Fruit fly (Drosophila melanogaster) whole organism, wandering third instar larva: ENCODE measurements around the gene ash1.
A peak's percentile ranks its signal among the peaks of the same experiment; 100 is the strongest.

ENCODE experiments used
- Abd-B ChIP-seq: fragments of >200 bp; optimal IDR thresholded peaks from 2 replicates; lab custom pipeline; 2017; ENCODE audit warnings: missing biosample characterization, missing genetic modification characterization
- CG32264 ChIP-seq: fragments of 200-800 bp; sonication (Bioruptor generic); optimal IDR thresholded peaks from 2 replicates; lab custom pipeline; 2016; ENCODE audit warnings: missing biosample characterization, missing genetic modification characterization
- CG9705 ChIP-seq: fragments of 200-800 bp; sonication (Bioruptor generic); optimal IDR thresholded peaks from 2 replicates; lab custom pipeline; 2018; ENCODE audit warnings: missing biosample characterization, mild to moderate bottlenecking, missing genetic modification characterization
- Dfd ChIP-seq: fragments of >200 bp; optimal IDR thresholded peaks from 2 replicates; lab custom pipeline; 2017; ENCODE audit warnings: missing biosample characterization, missing genetic modification characterization
- Dif ChIP-seq: fragments of 200-275, 200-300 bp; sonication (Bioruptor generic); optimal IDR thresholded peaks from 2 replicates; lab custom pipeline; 2018; ENCODE audit warnings: missing biosample characterization, missing genetic modification characterization; ENCODE audit not compliant: partially characterized antibody
- GATAd ChIP-seq: sonication (Bioruptor generic); optimal IDR thresholded peaks from 2 replicates; lab custom pipeline; 2016; ENCODE audit warnings: missing biosample characterization, missing genetic modification characterization
- HLH106 ChIP-seq: fragments of 200-800 bp; optimal IDR thresholded peaks from 3 replicates; lab custom pipeline; 2019; ENCODE audit warnings: missing biosample characterization, mild to moderate bottlenecking, missing genetic modification characterization, moderate library complexity
- Hnf4 ChIP-seq: fragments of 200-800 bp; sonication (Bioruptor generic); optimal IDR thresholded peaks from 2 replicates; lab custom pipeline; 2016; ENCODE audit warnings: missing biosample characterization, mild to moderate bottlenecking, missing genetic modification characterization
- Hr78 ChIP-seq: fragments of >200 bp; optimal IDR thresholded peaks from 2 replicates; lab custom pipeline; 2017; ENCODE audit warnings: missing biosample characterization, missing genetic modification characterization
- Hr83 ChIP-seq: fragments of 200-300 bp; sonication (Bioruptor generic); optimal IDR thresholded peaks from 2 replicates; lab custom pipeline; 2016; ENCODE audit warnings: missing biosample characterization, mild to moderate bottlenecking, missing genetic modification characterization, moderate library complexity; ENCODE audit not compliant: poor library complexity, severe bottlenecking
- Jra ChIP-seq: sonication (Bioruptor generic); optimal IDR thresholded peaks from 2 replicates; lab custom pipeline; 2016; ENCODE audit warnings: missing biosample characterization, missing genetic modification characterization
- Mio ChIP-seq: sonication (Bioruptor generic); optimal IDR thresholded peaks from 2 replicates; lab custom pipeline; 2016; ENCODE audit warnings: missing biosample characterization, missing genetic modification characterization
- Myc ChIP-seq: fragments of >200 bp; optimal IDR thresholded peaks from 2 replicates; lab custom pipeline; 2017
- N ChIP-seq: fragments of >200 bp; optimal IDR thresholded peaks from 2 replicates; lab custom pipeline; 2018; ENCODE audit warnings: missing biosample characterization, missing external identifiers, missing genetic modification characterization
- OdsH ChIP-seq: fragments of 200-800 bp; sonication (Bioruptor generic); optimal IDR thresholded peaks from 2 replicates; lab custom pipeline; 2016; ENCODE audit warnings: missing biosample characterization, mild to moderate bottlenecking, missing genetic modification characterization
- Rel ChIP-seq, 2 experiments: fragments of 200-800 bp; sonication (Bioruptor generic) in 1 of 2; optimal IDR thresholded peaks; 2 replicates in 1 of 2; 3 replicates in 1 of 2; lab custom pipeline; 2016 to 2019; ENCODE audit warnings: mild to moderate bottlenecking in 2 of 2, missing biosample characterization in 2 of 2, missing genetic modification characterization in 2 of 2, moderate library complexity in 1 of 2
- Sp1 ChIP-seq: fragments of 200-800 bp; sonication (Bioruptor generic); optimal IDR thresholded peaks from 3 replicates; lab custom pipeline; 2019; ENCODE audit warnings: missing biosample characterization, mild to moderate bottlenecking, missing genetic modification characterization, moderate library complexity
- Vsx2 ChIP-seq: fragments of 200-300, 225-300 bp; sonication (Bioruptor generic); optimal IDR thresholded peaks from 2 replicates; lab custom pipeline; 2018; ENCODE audit warnings: missing biosample characterization, missing genetic modification characterization; ENCODE audit not compliant: partially characterized antibody
- br ChIP-seq: fragments of 200-800 bp; sonication (Bioruptor generic); optimal IDR thresholded peaks from 2 replicates; lab custom pipeline; 2016; ENCODE audit warnings: missing biosample characterization, missing genetic modification characterization
- brk ChIP-seq: fragments of 200-800 bp; sonication (Bioruptor generic); optimal IDR thresholded peaks from 2 replicates; lab custom pipeline; 2016; ENCODE audit warnings: missing biosample characterization, mild to moderate bottlenecking, missing genetic modification characterization
- dl ChIP-seq, 2 experiments: fragments of 175-275, 200-275 bp in 1 of 2; fragments of 200-275 bp in 1 of 2; sonication (Bioruptor generic); optimal IDR thresholded peaks; lab custom pipeline; 2018; ENCODE audit warnings: mild to moderate bottlenecking in 2 of 2, missing biosample characterization in 2 of 2, missing genetic modification characterization in 2 of 2, moderate library complexity in 2 of 2; ENCODE audit not compliant: partially characterized antibody in 2 of 2, insufficient read depth in 1 of 2
- dmrt93B ChIP-seq: fragments of 200-800 bp; sonication (Bioruptor generic); optimal IDR thresholded peaks from 2 replicates; lab custom pipeline; 2018; ENCODE audit warnings: missing biosample characterization, mild to moderate bottlenecking, missing genetic modification characterization
- dsf ChIP-seq: sonication (Bioruptor generic); optimal IDR thresholded peaks from 2 replicates; lab custom pipeline; 2016; ENCODE audit warnings: missing biosample characterization, missing genetic modification characterization, borderline replicate concordance
- ey ChIP-seq: fragments of 200-800 bp; sonication (Bioruptor generic); optimal IDR thresholded peaks from 2 replicates; lab custom pipeline; 2016; ENCODE audit warnings: missing biosample characterization, missing genetic modification characterization
- fru ChIP-seq: fragments of 200-800 bp; sonication (Bioruptor generic); optimal IDR thresholded peaks from 3 replicates; lab custom pipeline; 2016; ENCODE audit warnings: missing biosample characterization, mild to moderate bottlenecking, missing genetic modification characterization
- jim ChIP-seq: fragments of 175-275, 200-325 bp; sonication (Bioruptor generic); optimal IDR thresholded peaks from 2 replicates; lab custom pipeline; 2016; ENCODE audit warnings: missing biosample characterization, mild to moderate bottlenecking, missing genetic modification characterization
- lola ChIP-seq: fragments of >200 bp; optimal IDR thresholded peaks from 2 replicates; lab custom pipeline; 2017; ENCODE audit warnings: missing biosample characterization, missing genetic modification characterization
- psq ChIP-seq: fragments of 200-800 bp; sonication (Bioruptor generic); optimal IDR thresholded peaks from 3 replicates; lab custom pipeline; 2017; ENCODE audit warnings: missing biosample characterization, mild to moderate bottlenecking, missing genetic modification characterization, moderate library complexity
- rgr ChIP-seq: fragments of 200-800 bp; sonication (Bioruptor generic); optimal IDR thresholded peaks from 3 replicates; lab custom pipeline; 2016; ENCODE audit warnings: missing biosample characterization, mild to moderate bottlenecking, missing genetic modification characterization
- sage ChIP-seq: fragments of 200-800 bp; sonication (Bioruptor generic); optimal IDR thresholded peaks from 2 replicates; lab custom pipeline; 2016; ENCODE audit warnings: missing biosample characterization, mild to moderate bottlenecking, missing genetic modification characterization
- sv ChIP-seq: fragments of 200-800 bp; sonication (Bioruptor generic); optimal IDR thresholded peaks from 3 replicates; lab custom pipeline; 2016; ENCODE audit warnings: missing biosample characterization, missing genetic modification characterization
- tai ChIP-seq: sonication (Bioruptor generic); optimal IDR thresholded peaks from 2 replicates; lab custom pipeline; 2016; ENCODE audit warnings: missing biosample characterization, missing genetic modification characterization
- usp ChIP-seq: fragments of >200 bp; optimal IDR thresholded peaks from 2 replicates; lab custom pipeline; 2017; ENCODE audit warnings: missing biosample characterization, missing genetic modification characterization
- woc ChIP-seq: sonication (Bioruptor generic); optimal IDR thresholded peaks from 2 replicates; lab custom pipeline; 2016; ENCODE audit warnings: missing biosample characterization, mild to moderate bottlenecking, missing genetic modification characterization

Gene ash1

dm6 chr3L:19569407-19569806 lies 29.1 kb downstream of the ash1 start:
- no peak for TF ChIP-seq Hr78 (GFP tag; lab: Kevin White, UChicago)
- no peak for TF ChIP-seq GATAd (GFP tag; lab: Kevin White, UChicago)
- no peak for TF ChIP-seq rgr
- no peak for TF ChIP-seq dl (GFP tag; optimal IDR thresholded peaks at IDR 0.05; lab: Kevin White, UChicago; ENCODE audit: insufficient read depth in 1 of 2, partially characterized antibody in 2 of 2)
- no peak for TF ChIP-seq jim (GFP tag; lab: Kevin White, UChicago)
- no peak for TF ChIP-seq dsf (GFP tag; lab: Kevin White, UChicago)

dm6 chr3L:19568999-19569398 lies 29.6 kb downstream of the ash1 start:
- no peak for TF ChIP-seq Dfd (GFP tag; lab: Kevin White, UChicago)
- TF ChIP-seq jim (GFP tag; lab: Kevin White, UChicago) = no peak
- no peak for TF ChIP-seq Sp1 (GFP tag; lab: Kevin White, UChicago)
- TF ChIP-seq Abd-B (GFP tag; lab: Kevin White, UChicago) = no peak
- TF ChIP-seq Myc (lab: Kevin White, UChicago) = peak; percentile 42

- TF ChIP-seq ey (GFP tag; lab: Kevin White, UChicago) (no peak), HLH106 (no peak), Mio (GFP tag; lab: Kevin White, UChicago) (no peak), OdsH (no peak), Dfd (GFP tag; lab: Kevin White, UChicago) (no peak), fru (no peak)
These were observed 32.4 kb downstream of the ash1 start for dm6 chr3L:19566127-19566526.

dm6 chr3L:19564905-19565700 lies 33.5 kb downstream of the ash1 start:
- TF ChIP-seq woc (GFP tag; lab: Kevin White, UChicago) (no peak), lola (no peak), dmrt93B (GFP tag; lab: Kevin White, UChicago) (no peak), dsf (GFP tag; lab: Kevin White, UChicago) (no peak), Dfd (GFP tag; lab: Kevin White, UChicago) (no peak), br (GFP tag; lab: Kevin White, UChicago) (no peak), Hr83 (no peak), psq (GFP tag; lab: Kevin White, UChicago) (no peak), Hr78 (GFP tag; lab: Kevin White, UChicago) (no peak), sv (GFP tag; lab: Kevin White, UChicago) (no peak), usp (GFP tag; lab: Kevin White, UChicago) (no peak), rgr (no peak), Hnf4 (GFP tag; lab: Kevin White, UChicago) (no peak), dl (GFP tag; optimal IDR thresholded peaks at IDR 0.05; lab: Kevin White, UChicago; ENCODE audit: insufficient read depth in 1 of 2, partially characterized antibody in 2 of 2) (no peak)

dm6 chr3L:19563014-19563413 lies 35.5 kb downstream of the ash1 start:
- no peak for TF ChIP-seq CG9705 (GFP tag; lab: Kevin White, UChicago)
- TF ChIP-seq Sp1 (GFP tag; lab: Kevin White, UChicago) = no peak
- TF ChIP-seq rgr = no peak
- TF ChIP-seq N (GFP tag; lab: Kevin White, UChicago) = no peak
- no peak for TF ChIP-seq HLH106
- TF ChIP-seq OdsH = no peak
- TF ChIP-seq Hr78 (GFP tag; lab: Kevin White, UChicago) = no peak
- no peak for TF ChIP-seq sage

- TF ChIP-seq Dif (GFP tag; lab: Kevin White, UChicago) (peak; percentile 76), fru (no peak), Jra (GFP tag; lab: Kevin White, UChicago) (no peak), Dfd (GFP tag; lab: Kevin White, UChicago) (no peak), Rel (GFP tag; optimal IDR thresholded peaks at IDR 0.05; lab: Kevin White, UChicago) (no peak), Rel (tag; optimal IDR thresholded peaks at IDR 0.05; lab: Kevin White, UChicago) (peak; percentile 2), ey (GFP tag; lab: Kevin White, UChicago) (no peak), brk (GFP tag; lab: Kevin White, UChicago) (no peak), dmrt93B (GFP tag; lab: Kevin White, UChicago) (no peak), tai (no peak), CG9705 (GFP tag; lab: Kevin White, UChicago) (no peak), Hr78 (GFP tag; lab: Kevin White, UChicago) (no peak), Hr83 (peak; percentile 72), rgr (no peak), Myc (lab: Kevin White, UChicago) (no peak), Abd-B (GFP tag; lab: Kevin White, UChicago) (no peak), Sp1 (GFP tag; lab: Kevin White, UChicago) (no peak), jim (GFP tag; lab: Kevin White, UChicago) (no peak), psq (GFP tag; lab: Kevin White, UChicago) (no peak), dsf (GFP tag; lab: Kevin White, UChicago) (no peak), Hnf4 (GFP tag; lab: Kevin White, UChicago) (no peak), GATAd (GFP tag; lab: Kevin White, UChicago) (no peak), sv (GFP tag; lab: Kevin White, UChicago) (no peak), CG32264 (GFP tag; lab: Kevin White, UChicago) (no peak), usp (GFP tag; lab: Kevin White, UChicago) (no peak), Vsx2 (GFP tag; lab: Kevin White, UChicago) (peak; percentile 46)
These were observed 36.3 kb downstream of the ash1 start for dm6 chr3L:19562146-19562700.
